Fruit fly (Drosophila melanogaster) whole organism, embryonic: Measurements from ENCODE around the gene CG42541.

Experiments
- CG3995 ChIP-seq: fragments of 200-800 bp; sonication (Bioruptor generic); optimal IDR thresholded peaks from 3 replicates; lab custom pipeline; 2016; ENCODE audit warnings: missing biosample characterization, missing genetic modification characterization
- CG8765 ChIP-seq: fragments of 200-800 bp; sonication (Bioruptor generic); IDR thresholded peaks from 2 replicates; pipeline ENCODE4 v1.3.6; 2022; ENCODE audit warnings: missing biosample characterization, missing genetic modification characterization
- tup ChIP-seq: fragments of 200-800 bp; sonication (Bioruptor generic); optimal IDR thresholded peaks from 2 replicates; lab custom pipeline; 2016; ENCODE audit warnings: missing biosample characterization, mild to moderate bottlenecking, missing genetic modification characterization, moderate library complexity

DNA sequence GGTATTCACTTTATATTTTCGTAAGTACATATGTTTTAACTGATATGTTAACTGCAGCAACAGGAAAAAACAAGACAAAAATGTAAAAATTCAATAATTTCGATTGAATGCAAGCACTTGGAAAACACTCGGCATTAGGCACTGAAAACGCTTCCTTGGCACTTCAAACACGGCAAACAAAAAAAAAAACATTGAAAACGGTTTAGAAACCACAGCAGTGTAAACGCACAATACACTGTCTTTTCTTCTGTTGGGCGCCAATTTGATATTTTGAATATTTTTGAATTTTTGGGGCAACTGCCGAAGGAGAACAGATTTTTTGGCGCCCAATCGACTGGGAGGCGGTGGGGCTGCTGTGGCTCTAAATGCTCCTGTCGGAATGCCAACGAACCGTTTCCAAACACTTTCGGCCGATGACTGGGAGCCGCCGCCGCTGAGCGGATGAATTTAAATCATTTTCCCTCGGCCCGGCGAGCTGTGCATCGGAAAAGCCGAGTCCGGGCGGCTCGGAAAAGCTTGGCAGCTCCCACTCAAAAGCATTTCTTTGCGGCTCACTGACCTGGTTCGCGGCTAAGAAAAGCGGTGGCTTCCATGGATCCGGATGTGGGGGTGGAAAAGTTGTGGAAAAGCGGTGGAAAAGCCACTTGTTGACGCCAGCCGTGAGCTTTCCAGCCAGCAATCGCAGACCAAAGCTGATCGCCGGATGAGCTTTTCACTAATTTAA, at the start of gene CG42541:
- TF ChIP-seq CG3995 (GFP tag; lab: Kevin White, UChicago), result no peak
- no peak for TF ChIP-seq tup (GFP tag; lab: Kevin White, UChicago)
- TF ChIP-seq CG8765 (GFP tag; lab: Robert Waterston, UW), result no peak
